Worm (Caenorhabditis elegans) whole organism, young adult: ENCODE data around the gene R02D5.1.

Experiments used
- C17E4.6 ChIP-seq: fragments of 200-800 bp; sonication (Bioruptor generic); IDR thresholded peaks from 2 replicates; pipeline ENCODE4 v1.3.6; 2022; ENCODE audit warnings: missing genetic modification reagents, missing genetic modification characterization, missing compliant biosample characterization
- bed-1 ChIP-seq: fragments of 200-800 bp; sonication (Bioruptor generic); IDR thresholded peaks from 2 replicates; pipeline ENCODE4 v1.3.6; 2022; ENCODE audit warnings: missing genetic modification reagents, missing genetic modification characterization, missing compliant biosample characterization
- dox-1 ChIP-seq: fragments of 200-800 bp; sonication (Bioruptor generic); IDR thresholded peaks from 2 replicates; pipeline ENCODE4 v1.3.6; 2022; ENCODE audit warnings: missing genetic modification reagents, missing genetic modification characterization, missing compliant biosample characterization
- dpl-1 ChIP-seq: fragments of 150-350 bp; optimal IDR thresholded peaks from 2 replicates; lab custom pipeline; 2014; ENCODE audit warnings: missing biosample characterization, missing genetic modification reagents, missing genetic modification characterization
- ets-4 ChIP-seq: fragments of 200-800 bp; sonication (Bioruptor generic); optimal IDR thresholded peaks from 2 replicates; lab custom pipeline; 2018; ENCODE audit warnings: mild to moderate bottlenecking, missing genetic modification characterization, missing compliant biosample characterization
- hmg-20 ChIP-seq: fragments of 200-800 bp; sonication (Bioruptor generic); IDR thresholded peaks from 2 replicates; pipeline ENCODE4 v1.3.6; 2022; ENCODE audit warnings: missing genetic modification reagents, missing genetic modification characterization, missing compliant biosample characterization
- mes-4 ChIP-seq: sonication (generic microtip); optimal IDR thresholded peaks from 2 replicates; lab custom pipeline; 2016; ENCODE audit warnings: missing genotype, missing genetic modification characterization, missing compliant biosample characterization
- nhr-179 ChIP-seq: sonication (generic microtip); optimal IDR thresholded peaks from 2 replicates; lab custom pipeline; 2016; ENCODE audit warnings: mild to moderate bottlenecking, missing genetic modification characterization, missing compliant biosample characterization
- pha-4 ChIP-seq: fragments of 150-350 bp; sonication (generic microtip); optimal IDR thresholded peaks from 2 replicates; lab custom pipeline; 2014; ENCODE audit warnings: missing biosample characterization, missing genetic modification reagents, missing genetic modification characterization
- rpc-1 ChIP-seq, 2 experiments: fragments of 150-350 bp in 1 of 2; sonication (generic microtip) in 1 of 2; optimal IDR thresholded peaks; 2 replicates each; lab custom pipeline; 2014 to 2018; ENCODE audit warnings: missing biosample characterization in 1 of 2, missing genetic modification characterization in 1 of 2, missing genetic modification reagents in 1 of 2, missing genotype in 1 of 2

DNA sequence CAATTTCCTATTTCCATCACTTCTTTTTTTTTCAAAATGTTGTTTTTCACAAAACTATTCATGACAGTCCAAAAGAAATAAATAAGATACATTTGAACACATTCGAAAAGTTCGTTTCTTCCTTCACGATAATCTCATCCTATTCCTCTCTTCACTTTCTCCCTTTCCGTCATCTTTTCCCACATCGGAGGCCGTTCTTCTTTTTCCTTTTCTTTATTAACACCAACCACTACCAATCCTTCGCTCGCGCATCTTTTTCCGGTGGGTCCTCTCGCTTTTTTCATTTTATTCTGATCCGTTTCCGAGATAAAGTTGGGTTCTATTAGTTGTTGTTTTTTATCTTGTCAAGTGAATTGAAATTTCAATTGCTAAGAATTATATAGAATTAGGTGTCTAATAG is 12.6 kb upstream of the R02D5.1 start:
- no peak for TF ChIP-seq dox-1
- no peak for TF ChIP-seq C17E4.6 (GFP tag; lab: Robert Waterston, UW)
- TF ChIP-seq dpl-1 (GFP tag; lab: Kevin White, UChicago): no peak
- no peak for TF ChIP-seq pha-4
- no peak for TF ChIP-seq ets-4 (GFP tag; lab: Kevin White, UChicago)
- no peak for TF ChIP-seq mes-4 (tag; lab: Kevin White, UChicago)
- TF ChIP-seq rpc-1 (optimal IDR thresholded peaks at IDR 0.05; lab: Kevin White, UChicago): no peak
- no peak for TF ChIP-seq rpc-1 (tag; optimal IDR thresholded peaks at IDR 0.05; lab: Kevin White, UChicago)
- no peak for TF ChIP-seq bed-1 (GFP tag; lab: Robert Waterston, UW)
- no peak for TF ChIP-seq nhr-179 (tag; lab: Kevin White, UChicago)
- TF ChIP-seq hmg-20: no peak
